Worm (Caenorhabditis elegans) whole organism, L1 larva: ENCODE data around the gene D1046.18.

Source experiments
- egl-13 ChIP-seq: sonication (generic microtip); optimal IDR thresholded peaks from 2 replicates; lab custom pipeline; 2016; ENCODE audit warnings: missing genotype, missing genetic modification reagents, missing genetic modification characterization, missing compliant biosample characterization
- nhr-11 ChIP-seq: fragments of 150-350 bp; optimal IDR thresholded peaks from 2 replicates; lab custom pipeline; 2014; ENCODE audit warnings: missing biosample characterization, missing genetic modification characterization
- snpc-4 ChIP-seq: fragments of 150-350 bp; optimal IDR thresholded peaks from 2 replicates; lab custom pipeline; 2014; ENCODE audit warnings: missing biosample characterization, missing genetic modification characterization
- sox-4 ChIP-seq: sonication (generic microtip); optimal IDR thresholded peaks from 2 replicates; lab custom pipeline; 2016; ENCODE audit warnings: missing genetic modification characterization, missing compliant biosample characterization

DNA sequence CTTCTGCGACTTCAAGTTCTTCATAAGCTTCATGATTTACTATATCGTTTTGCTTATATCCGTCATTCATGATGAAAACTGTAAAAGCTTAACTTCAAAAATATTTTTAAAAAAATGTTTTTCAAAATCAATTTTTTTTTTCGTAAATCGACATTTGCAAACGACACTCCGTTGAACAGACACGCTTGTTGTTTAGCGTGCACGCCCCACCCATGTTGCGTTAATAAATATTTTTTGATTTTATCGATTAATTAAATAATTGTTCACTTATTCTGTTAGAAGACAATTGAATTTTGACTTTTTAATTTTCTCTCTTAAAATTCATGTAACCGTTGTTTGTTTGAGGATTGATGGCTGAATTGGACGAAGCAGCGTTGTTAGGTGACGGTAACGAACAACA, 4.1 kb upstream of the D1046.18 start, which contains the start of the genes D1046.2 and cfim-2:
- TF ChIP-seq egl-13 (tag; lab: Kevin White, UChicago) (no peak), nhr-11 (no peak), snpc-4 (no peak), sox-4 (no peak)
